Fruit fly (Drosophila melanogaster) whole organism, wandering third instar larva: ENCODE results near the gene Dlip1.

Experiments
- Abd-B ChIP-seq: fragments of >200 bp; optimal IDR thresholded peaks from 2 replicates; lab custom pipeline; 2017; ENCODE audit warnings: missing biosample characterization, missing genetic modification characterization
- CG32264 ChIP-seq: fragments of 200-800 bp; sonication (Bioruptor generic); optimal IDR thresholded peaks from 2 replicates; lab custom pipeline; 2016; ENCODE audit warnings: missing biosample characterization, missing genetic modification characterization
- CG9705 ChIP-seq: fragments of 200-800 bp; sonication (Bioruptor generic); optimal IDR thresholded peaks from 2 replicates; lab custom pipeline; 2018; ENCODE audit warnings: missing biosample characterization, mild to moderate bottlenecking, missing genetic modification characterization
- CrebA ChIP-seq: fragments of 200-800 bp; sonication (Bioruptor generic); optimal IDR thresholded peaks from 2 replicates; lab custom pipeline; 2016; ENCODE audit warnings: missing biosample characterization, mild to moderate bottlenecking, missing genetic modification characterization, borderline replicate concordance
- Dfd ChIP-seq: fragments of >200 bp; optimal IDR thresholded peaks from 2 replicates; lab custom pipeline; 2017; ENCODE audit warnings: missing biosample characterization, missing genetic modification characterization
- Dif ChIP-seq: fragments of 200-275, 200-300 bp; sonication (Bioruptor generic); optimal IDR thresholded peaks from 2 replicates; lab custom pipeline; 2018; ENCODE audit warnings: missing biosample characterization, missing genetic modification characterization; ENCODE audit not compliant: partially characterized antibody
- GATAd ChIP-seq: sonication (Bioruptor generic); optimal IDR thresholded peaks from 2 replicates; lab custom pipeline; 2016; ENCODE audit warnings: missing biosample characterization, missing genetic modification characterization
- HLH106 ChIP-seq: fragments of 200-800 bp; optimal IDR thresholded peaks from 3 replicates; lab custom pipeline; 2019; ENCODE audit warnings: missing biosample characterization, mild to moderate bottlenecking, missing genetic modification characterization, moderate library complexity
- Hnf4 ChIP-seq: fragments of 200-800 bp; sonication (Bioruptor generic); optimal IDR thresholded peaks from 2 replicates; lab custom pipeline; 2016; ENCODE audit warnings: missing biosample characterization, mild to moderate bottlenecking, missing genetic modification characterization
- Hr78 ChIP-seq: fragments of >200 bp; optimal IDR thresholded peaks from 2 replicates; lab custom pipeline; 2017; ENCODE audit warnings: missing biosample characterization, missing genetic modification characterization
- Hr83 ChIP-seq: fragments of 200-300 bp; sonication (Bioruptor generic); optimal IDR thresholded peaks from 2 replicates; lab custom pipeline; 2016; ENCODE audit warnings: missing biosample characterization, mild to moderate bottlenecking, missing genetic modification characterization, moderate library complexity; ENCODE audit not compliant: poor library complexity, severe bottlenecking
- Jra ChIP-seq: sonication (Bioruptor generic); optimal IDR thresholded peaks from 2 replicates; lab custom pipeline; 2016; ENCODE audit warnings: missing biosample characterization, missing genetic modification characterization
- Mio ChIP-seq: sonication (Bioruptor generic); optimal IDR thresholded peaks from 2 replicates; lab custom pipeline; 2016; ENCODE audit warnings: missing biosample characterization, missing genetic modification characterization
- Myc ChIP-seq: fragments of >200 bp; optimal IDR thresholded peaks from 2 replicates; lab custom pipeline; 2017
- N ChIP-seq: fragments of >200 bp; optimal IDR thresholded peaks from 2 replicates; lab custom pipeline; 2018; ENCODE audit warnings: missing biosample characterization, missing external identifiers, missing genetic modification characterization
- OdsH ChIP-seq: fragments of 200-800 bp; sonication (Bioruptor generic); optimal IDR thresholded peaks from 2 replicates; lab custom pipeline; 2016; ENCODE audit warnings: missing biosample characterization, mild to moderate bottlenecking, missing genetic modification characterization
- Rel ChIP-seq, 2 experiments: fragments of 200-800 bp; sonication (Bioruptor generic) in 1 of 2; optimal IDR thresholded peaks; 2 replicates in 1 of 2; 3 replicates in 1 of 2; lab custom pipeline; 2016 to 2019; ENCODE audit warnings: mild to moderate bottlenecking in 2 of 2, missing biosample characterization in 2 of 2, missing genetic modification characterization in 2 of 2, moderate library complexity in 1 of 2
- Sp1 ChIP-seq: fragments of 200-800 bp; sonication (Bioruptor generic); optimal IDR thresholded peaks from 3 replicates; lab custom pipeline; 2019; ENCODE audit warnings: missing biosample characterization, mild to moderate bottlenecking, missing genetic modification characterization, moderate library complexity
- Vsx2 ChIP-seq: fragments of 200-300, 225-300 bp; sonication (Bioruptor generic); optimal IDR thresholded peaks from 2 replicates; lab custom pipeline; 2018; ENCODE audit warnings: missing biosample characterization, missing genetic modification characterization; ENCODE audit not compliant: partially characterized antibody
- br ChIP-seq: fragments of 200-800 bp; sonication (Bioruptor generic); optimal IDR thresholded peaks from 2 replicates; lab custom pipeline; 2016; ENCODE audit warnings: missing biosample characterization, missing genetic modification characterization
- brk ChIP-seq: fragments of 200-800 bp; sonication (Bioruptor generic); optimal IDR thresholded peaks from 2 replicates; lab custom pipeline; 2016; ENCODE audit warnings: missing biosample characterization, mild to moderate bottlenecking, missing genetic modification characterization
- dl ChIP-seq, 2 experiments: fragments of 175-275, 200-275 bp in 1 of 2; fragments of 200-275 bp in 1 of 2; sonication (Bioruptor generic); optimal IDR thresholded peaks; lab custom pipeline; 2018; ENCODE audit warnings: mild to moderate bottlenecking in 2 of 2, missing biosample characterization in 2 of 2, missing genetic modification characterization in 2 of 2, moderate library complexity in 2 of 2; ENCODE audit not compliant: partially characterized antibody in 2 of 2, insufficient read depth in 1 of 2
- dmrt93B ChIP-seq: fragments of 200-800 bp; sonication (Bioruptor generic); optimal IDR thresholded peaks from 2 replicates; lab custom pipeline; 2018; ENCODE audit warnings: missing biosample characterization, mild to moderate bottlenecking, missing genetic modification characterization
- dsf ChIP-seq: sonication (Bioruptor generic); optimal IDR thresholded peaks from 2 replicates; lab custom pipeline; 2016; ENCODE audit warnings: missing biosample characterization, missing genetic modification characterization, borderline replicate concordance
- ey ChIP-seq: fragments of 200-800 bp; sonication (Bioruptor generic); optimal IDR thresholded peaks from 2 replicates; lab custom pipeline; 2016; ENCODE audit warnings: missing biosample characterization, missing genetic modification characterization
- foxo ChIP-seq, 2 experiments: fragments of 200-800 bp; sonication (Bioruptor generic); optimal IDR thresholded peaks; 2 replicates in 1 of 2; 3 replicates in 1 of 2; lab custom pipeline; 2016 to 2017; ENCODE audit warnings: missing biosample characterization in 2 of 2, missing genetic modification characterization in 2 of 2
- fru ChIP-seq: fragments of 200-800 bp; sonication (Bioruptor generic); optimal IDR thresholded peaks from 3 replicates; lab custom pipeline; 2016; ENCODE audit warnings: missing biosample characterization, mild to moderate bottlenecking, missing genetic modification characterization
- h ChIP-seq: fragments of 200-800 bp; sonication (Bioruptor generic); optimal IDR thresholded peaks from 3 replicates; lab custom pipeline; 2016; ENCODE audit warnings: missing biosample characterization, mild to moderate bottlenecking, missing genetic modification characterization
- jim ChIP-seq: fragments of 175-275, 200-325 bp; sonication (Bioruptor generic); optimal IDR thresholded peaks from 2 replicates; lab custom pipeline; 2016; ENCODE audit warnings: missing biosample characterization, mild to moderate bottlenecking, missing genetic modification characterization
- lola ChIP-seq: fragments of >200 bp; optimal IDR thresholded peaks from 2 replicates; lab custom pipeline; 2017; ENCODE audit warnings: missing biosample characterization, missing genetic modification characterization
- pan ChIP-seq: fragments of >200 bp; optimal IDR thresholded peaks from 2 replicates; lab custom pipeline; 2017
- psq ChIP-seq: fragments of 200-800 bp; sonication (Bioruptor generic); optimal IDR thresholded peaks from 3 replicates; lab custom pipeline; 2017; ENCODE audit warnings: missing biosample characterization, mild to moderate bottlenecking, missing genetic modification characterization, moderate library complexity
- rgr ChIP-seq: fragments of 200-800 bp; sonication (Bioruptor generic); optimal IDR thresholded peaks from 3 replicates; lab custom pipeline; 2016; ENCODE audit warnings: missing biosample characterization, mild to moderate bottlenecking, missing genetic modification characterization
- sage ChIP-seq: fragments of 200-800 bp; sonication (Bioruptor generic); optimal IDR thresholded peaks from 2 replicates; lab custom pipeline; 2016; ENCODE audit warnings: missing biosample characterization, mild to moderate bottlenecking, missing genetic modification characterization
- sv ChIP-seq: fragments of 200-800 bp; sonication (Bioruptor generic); optimal IDR thresholded peaks from 3 replicates; lab custom pipeline; 2016; ENCODE audit warnings: missing biosample characterization, missing genetic modification characterization
- tai ChIP-seq: sonication (Bioruptor generic); optimal IDR thresholded peaks from 2 replicates; lab custom pipeline; 2016; ENCODE audit warnings: missing biosample characterization, missing genetic modification characterization
- usp ChIP-seq: fragments of >200 bp; optimal IDR thresholded peaks from 2 replicates; lab custom pipeline; 2017; ENCODE audit warnings: missing biosample characterization, missing genetic modification characterization
- woc ChIP-seq: sonication (Bioruptor generic); optimal IDR thresholded peaks from 2 replicates; lab custom pipeline; 2016; ENCODE audit warnings: missing biosample characterization, mild to moderate bottlenecking, missing genetic modification characterization

The Dlip1 gene

dm6 chrX:9139138-9139537 lies 19.3 kb upstream of the Dlip1 start:
- TF ChIP-seq Abd-B (GFP tag; lab: Kevin White, UChicago) (no peak), dsf (no peak), Hr78 (GFP tag; lab: Kevin White, UChicago) (no peak), fru (GFP tag; lab: Kevin White, UChicago) (no peak), Vsx2 (GFP tag; lab: Kevin White, UChicago) (no peak), N (GFP tag; lab: Kevin White, UChicago) (no peak), HLH106 (no peak), brk (no peak), Mio (no peak), Jra (no peak), Myc (no peak), CrebA (no peak), foxo (GFP tag; optimal IDR thresholded peaks at IDR 0.05; lab: Kevin White, UChicago) (no peak), usp (GFP tag; lab: Kevin White, UChicago) (no peak), br (GFP tag; lab: Kevin White, UChicago) (no peak), psq (GFP tag; lab: Kevin White, UChicago) (no peak), Rel (GFP tag; optimal IDR thresholded peaks at IDR 0.05; lab: Kevin White, UChicago) (no peak), Rel (tag; optimal IDR thresholded peaks at IDR 0.05; lab: Kevin White, UChicago) (no peak)

dm6 chrX:9141219-9141618 lies 17.2 kb upstream of the Dlip1 start:
- peak; percentile 1 for TF ChIP-seq CG32264
- TF ChIP-seq Jra, result no peak
- peak; percentile 67 for TF ChIP-seq HLH106
- no peak for TF ChIP-seq N (GFP tag; lab: Kevin White, UChicago)
- TF ChIP-seq ey (GFP tag; lab: Kevin White, UChicago), result peak; percentile 59
- TF ChIP-seq Hnf4 (GFP tag; lab: Kevin White, UChicago), result no peak
- no peak for TF ChIP-seq Hr78 (GFP tag; lab: Kevin White, UChicago)
- no peak for TF ChIP-seq br (GFP tag; lab: Kevin White, UChicago)
- no peak for TF ChIP-seq Vsx2 (GFP tag; lab: Kevin White, UChicago)
- no peak for TF ChIP-seq brk
- no peak for TF ChIP-seq Mio
- TF ChIP-seq CG9705 (GFP tag; lab: Kevin White, UChicago), result peak; percentile 31
- TF ChIP-seq pan (lab: Kevin White, UChicago), result no peak
- TF ChIP-seq CrebA, result no peak
- TF ChIP-seq jim (GFP tag; lab: Kevin White, UChicago), result no peak
- peak; percentile 33 for TF ChIP-seq OdsH (GFP tag; lab: Kevin White, UChicago)
- TF ChIP-seq dmrt93B (GFP tag; lab: Kevin White, UChicago), result no peak
- TF ChIP-seq Hr83, result no peak
- no peak for TF ChIP-seq Dif (GFP tag; lab: Kevin White, UChicago)
- TF ChIP-seq Dfd, result no peak
- TF ChIP-seq lola, result no peak
- TF ChIP-seq Sp1 (GFP tag; lab: Kevin White, UChicago), result peak; percentile 68
- TF ChIP-seq sage (GFP tag; lab: Kevin White, UChicago), result no peak
- no peak for TF ChIP-seq Myc
- peak; percentile 17 for TF ChIP-seq psq (GFP tag; lab: Kevin White, UChicago)
- peak; percentile 23 for TF ChIP-seq sv (GFP tag; lab: Kevin White, UChicago)
- no peak for TF ChIP-seq tai (GFP tag; lab: Kevin White, UChicago)
- TF ChIP-seq usp (GFP tag; lab: Kevin White, UChicago), result no peak
- peak in 1 of 2 experiments; percentile 69 for TF ChIP-seq foxo (GFP tag; optimal IDR thresholded peaks at IDR 0.05; lab: Kevin White, UChicago)
- peak; percentile 57 for TF ChIP-seq h
- no peak for TF ChIP-seq dsf
- TF ChIP-seq Abd-B (GFP tag; lab: Kevin White, UChicago), result no peak
- no peak for TF ChIP-seq dl (GFP tag; optimal IDR thresholded peaks at IDR 0.05; lab: Kevin White, UChicago; ENCODE audit: insufficient read depth in 1 of 2, partially characterized antibody in 2 of 2)
- TF ChIP-seq fru (GFP tag; lab: Kevin White, UChicago), result peak; percentile 70
- TF ChIP-seq Rel (GFP tag; optimal IDR thresholded peaks at IDR 0.05; lab: Kevin White, UChicago), result no peak
- TF ChIP-seq Rel (tag; optimal IDR thresholded peaks at IDR 0.05; lab: Kevin White, UChicago), result peak; percentile 3
- TF ChIP-seq GATAd (GFP tag; lab: Kevin White, UChicago), result no peak
- TF ChIP-seq woc (GFP tag; lab: Kevin White, UChicago), result no peak
- TF ChIP-seq rgr, result peak; percentile 57
